Fruit fly (Drosophila melanogaster) whole organism, wandering third instar larva: ENCODE measurements around the gene Mettl2.

Source experiments
- Abd-B ChIP-seq: fragments of >200 bp; optimal IDR thresholded peaks from 2 replicates; lab custom pipeline; 2017; ENCODE audit warnings: missing biosample characterization, missing genetic modification characterization
- CG32264 ChIP-seq: fragments of 200-800 bp; sonication (Bioruptor generic); optimal IDR thresholded peaks from 2 replicates; lab custom pipeline; 2016; ENCODE audit warnings: missing biosample characterization, missing genetic modification characterization
- CG9705 ChIP-seq: fragments of 200-800 bp; sonication (Bioruptor generic); optimal IDR thresholded peaks from 2 replicates; lab custom pipeline; 2018; ENCODE audit warnings: missing biosample characterization, mild to moderate bottlenecking, missing genetic modification characterization
- CrebA ChIP-seq: fragments of 200-800 bp; sonication (Bioruptor generic); optimal IDR thresholded peaks from 2 replicates; lab custom pipeline; 2016; ENCODE audit warnings: missing biosample characterization, mild to moderate bottlenecking, missing genetic modification characterization, borderline replicate concordance
- Dfd ChIP-seq: fragments of >200 bp; optimal IDR thresholded peaks from 2 replicates; lab custom pipeline; 2017; ENCODE audit warnings: missing biosample characterization, missing genetic modification characterization
- Dif ChIP-seq: fragments of 200-275, 200-300 bp; sonication (Bioruptor generic); optimal IDR thresholded peaks from 2 replicates; lab custom pipeline; 2018; ENCODE audit warnings: missing biosample characterization, missing genetic modification characterization; ENCODE audit not compliant: partially characterized antibody
- GATAd ChIP-seq: sonication (Bioruptor generic); optimal IDR thresholded peaks from 2 replicates; lab custom pipeline; 2016; ENCODE audit warnings: missing biosample characterization, missing genetic modification characterization
- HLH106 ChIP-seq: fragments of 200-800 bp; optimal IDR thresholded peaks from 3 replicates; lab custom pipeline; 2019; ENCODE audit warnings: missing biosample characterization, mild to moderate bottlenecking, missing genetic modification characterization, moderate library complexity
- Hnf4 ChIP-seq: fragments of 200-800 bp; sonication (Bioruptor generic); optimal IDR thresholded peaks from 2 replicates; lab custom pipeline; 2016; ENCODE audit warnings: missing biosample characterization, mild to moderate bottlenecking, missing genetic modification characterization
- Hr78 ChIP-seq: fragments of >200 bp; optimal IDR thresholded peaks from 2 replicates; lab custom pipeline; 2017; ENCODE audit warnings: missing biosample characterization, missing genetic modification characterization
- Hr83 ChIP-seq: fragments of 200-300 bp; sonication (Bioruptor generic); optimal IDR thresholded peaks from 2 replicates; lab custom pipeline; 2016; ENCODE audit warnings: missing biosample characterization, mild to moderate bottlenecking, missing genetic modification characterization, moderate library complexity; ENCODE audit not compliant: poor library complexity, severe bottlenecking
- Jra ChIP-seq: sonication (Bioruptor generic); optimal IDR thresholded peaks from 2 replicates; lab custom pipeline; 2016; ENCODE audit warnings: missing biosample characterization, missing genetic modification characterization
- Mio ChIP-seq: sonication (Bioruptor generic); optimal IDR thresholded peaks from 2 replicates; lab custom pipeline; 2016; ENCODE audit warnings: missing biosample characterization, missing genetic modification characterization
- Myc ChIP-seq: fragments of >200 bp; optimal IDR thresholded peaks from 2 replicates; lab custom pipeline; 2017
- N ChIP-seq: fragments of >200 bp; optimal IDR thresholded peaks from 2 replicates; lab custom pipeline; 2018; ENCODE audit warnings: missing biosample characterization, missing external identifiers, missing genetic modification characterization
- OdsH ChIP-seq: fragments of 200-800 bp; sonication (Bioruptor generic); optimal IDR thresholded peaks from 2 replicates; lab custom pipeline; 2016; ENCODE audit warnings: missing biosample characterization, mild to moderate bottlenecking, missing genetic modification characterization
- Rel ChIP-seq, 2 experiments: fragments of 200-800 bp; sonication (Bioruptor generic) in 1 of 2; optimal IDR thresholded peaks; 2 replicates in 1 of 2; 3 replicates in 1 of 2; lab custom pipeline; 2016 to 2019; ENCODE audit warnings: mild to moderate bottlenecking in 2 of 2, missing biosample characterization in 2 of 2, missing genetic modification characterization in 2 of 2, moderate library complexity in 1 of 2
- Sp1 ChIP-seq: fragments of 200-800 bp; sonication (Bioruptor generic); optimal IDR thresholded peaks from 3 replicates; lab custom pipeline; 2019; ENCODE audit warnings: missing biosample characterization, mild to moderate bottlenecking, missing genetic modification characterization, moderate library complexity
- Vsx2 ChIP-seq: fragments of 200-300, 225-300 bp; sonication (Bioruptor generic); optimal IDR thresholded peaks from 2 replicates; lab custom pipeline; 2018; ENCODE audit warnings: missing biosample characterization, missing genetic modification characterization; ENCODE audit not compliant: partially characterized antibody
- br ChIP-seq: fragments of 200-800 bp; sonication (Bioruptor generic); optimal IDR thresholded peaks from 2 replicates; lab custom pipeline; 2016; ENCODE audit warnings: missing biosample characterization, missing genetic modification characterization
- brk ChIP-seq: fragments of 200-800 bp; sonication (Bioruptor generic); optimal IDR thresholded peaks from 2 replicates; lab custom pipeline; 2016; ENCODE audit warnings: missing biosample characterization, mild to moderate bottlenecking, missing genetic modification characterization
- dl ChIP-seq, 2 experiments: fragments of 175-275, 200-275 bp in 1 of 2; fragments of 200-275 bp in 1 of 2; sonication (Bioruptor generic); optimal IDR thresholded peaks; lab custom pipeline; 2018; ENCODE audit warnings: mild to moderate bottlenecking in 2 of 2, missing biosample characterization in 2 of 2, missing genetic modification characterization in 2 of 2, moderate library complexity in 2 of 2; ENCODE audit not compliant: partially characterized antibody in 2 of 2, insufficient read depth in 1 of 2
- dmrt93B ChIP-seq: fragments of 200-800 bp; sonication (Bioruptor generic); optimal IDR thresholded peaks from 2 replicates; lab custom pipeline; 2018; ENCODE audit warnings: missing biosample characterization, mild to moderate bottlenecking, missing genetic modification characterization
- dsf ChIP-seq: sonication (Bioruptor generic); optimal IDR thresholded peaks from 2 replicates; lab custom pipeline; 2016; ENCODE audit warnings: missing biosample characterization, missing genetic modification characterization, borderline replicate concordance
- ey ChIP-seq: fragments of 200-800 bp; sonication (Bioruptor generic); optimal IDR thresholded peaks from 2 replicates; lab custom pipeline; 2016; ENCODE audit warnings: missing biosample characterization, missing genetic modification characterization
- foxo ChIP-seq, 2 experiments: fragments of 200-800 bp; sonication (Bioruptor generic); optimal IDR thresholded peaks; 2 replicates in 1 of 2; 3 replicates in 1 of 2; lab custom pipeline; 2016 to 2017; ENCODE audit warnings: missing biosample characterization in 2 of 2, missing genetic modification characterization in 2 of 2
- fru ChIP-seq: fragments of 200-800 bp; sonication (Bioruptor generic); optimal IDR thresholded peaks from 3 replicates; lab custom pipeline; 2016; ENCODE audit warnings: missing biosample characterization, mild to moderate bottlenecking, missing genetic modification characterization
- h ChIP-seq: fragments of 200-800 bp; sonication (Bioruptor generic); optimal IDR thresholded peaks from 3 replicates; lab custom pipeline; 2016; ENCODE audit warnings: missing biosample characterization, mild to moderate bottlenecking, missing genetic modification characterization
- jim ChIP-seq: fragments of 175-275, 200-325 bp; sonication (Bioruptor generic); optimal IDR thresholded peaks from 2 replicates; lab custom pipeline; 2016; ENCODE audit warnings: missing biosample characterization, mild to moderate bottlenecking, missing genetic modification characterization
- lola ChIP-seq: fragments of >200 bp; optimal IDR thresholded peaks from 2 replicates; lab custom pipeline; 2017; ENCODE audit warnings: missing biosample characterization, missing genetic modification characterization
- pan ChIP-seq: fragments of >200 bp; optimal IDR thresholded peaks from 2 replicates; lab custom pipeline; 2017
- psq ChIP-seq: fragments of 200-800 bp; sonication (Bioruptor generic); optimal IDR thresholded peaks from 3 replicates; lab custom pipeline; 2017; ENCODE audit warnings: missing biosample characterization, mild to moderate bottlenecking, missing genetic modification characterization, moderate library complexity
- rgr ChIP-seq: fragments of 200-800 bp; sonication (Bioruptor generic); optimal IDR thresholded peaks from 3 replicates; lab custom pipeline; 2016; ENCODE audit warnings: missing biosample characterization, mild to moderate bottlenecking, missing genetic modification characterization
- sage ChIP-seq: fragments of 200-800 bp; sonication (Bioruptor generic); optimal IDR thresholded peaks from 2 replicates; lab custom pipeline; 2016; ENCODE audit warnings: missing biosample characterization, mild to moderate bottlenecking, missing genetic modification characterization
- sv ChIP-seq: fragments of 200-800 bp; sonication (Bioruptor generic); optimal IDR thresholded peaks from 3 replicates; lab custom pipeline; 2016; ENCODE audit warnings: missing biosample characterization, missing genetic modification characterization
- tai ChIP-seq: sonication (Bioruptor generic); optimal IDR thresholded peaks from 2 replicates; lab custom pipeline; 2016; ENCODE audit warnings: missing biosample characterization, missing genetic modification characterization
- usp ChIP-seq: fragments of >200 bp; optimal IDR thresholded peaks from 2 replicates; lab custom pipeline; 2017; ENCODE audit warnings: missing biosample characterization, missing genetic modification characterization
- woc ChIP-seq: sonication (Bioruptor generic); optimal IDR thresholded peaks from 2 replicates; lab custom pipeline; 2016; ENCODE audit warnings: missing biosample characterization, mild to moderate bottlenecking, missing genetic modification characterization

Gene Mettl2

dm6 chr3L:1637652-1638051 is 1.4 kb downstream of the Mettl2 start, which contains the start of gene nSyb:
TSS of gene nSyb (minus strand) at chr3L:1637752.
- no peak for TF ChIP-seq Hr78 (GFP tag; lab: Kevin White, UChicago)
- no peak for TF ChIP-seq OdsH (GFP tag; lab: Kevin White, UChicago)
- TF ChIP-seq lola, result no peak

dm6 chr3L:1636886-1637285 is 2.1 kb downstream of the Mettl2 start:
- TF ChIP-seq Dfd (no peak), CG32264 (no peak), N (GFP tag; lab: Kevin White, UChicago) (no peak), Sp1 (GFP tag; lab: Kevin White, UChicago) (no peak), dmrt93B (GFP tag; lab: Kevin White, UChicago) (no peak), br (GFP tag; lab: Kevin White, UChicago) (no peak), HLH106 (tag; lab: Kevin White, UChicago) (no peak), Myc (lab: Kevin White, UChicago) (no peak), tai (no peak)

dm6 chr3L:1629064-1629777 is 9.8 kb downstream of the Mettl2 start, which contains the start of gene GC:
TSS of gene GC (minus strand) at chr3L:1629301.
- no peak for TF ChIP-seq Hr78 (GFP tag; lab: Kevin White, UChicago)
- TF ChIP-seq CG32264, result no peak
- no peak for TF ChIP-seq dmrt93B (GFP tag; lab: Kevin White, UChicago)
- no peak for TF ChIP-seq lola
- no peak for TF ChIP-seq Mio (GFP tag; lab: Kevin White, UChicago)
- TF ChIP-seq N (GFP tag; lab: Kevin White, UChicago), result no peak
- TF ChIP-seq GATAd, result no peak
- TF ChIP-seq foxo (GFP tag; optimal IDR thresholded peaks at IDR 0.05; lab: Kevin White, UChicago), result peak in 1 of 2 experiments; percentile 17
- TF ChIP-seq Jra (GFP tag; lab: Kevin White, UChicago), result no peak
- no peak for TF ChIP-seq HLH106 (tag; lab: Kevin White, UChicago)
- TF ChIP-seq dsf (GFP tag; lab: Kevin White, UChicago), result no peak
- TF ChIP-seq br (GFP tag; lab: Kevin White, UChicago), result no peak
- no peak for TF ChIP-seq woc
- TF ChIP-seq OdsH (GFP tag; lab: Kevin White, UChicago), result peak; percentile 6
- TF ChIP-seq Dif (GFP tag; lab: Kevin White, UChicago), result peak; percentile 29
- TF ChIP-seq Abd-B (GFP tag; lab: Kevin White, UChicago), result no peak
- TF ChIP-seq Myc (lab: Kevin White, UChicago), result no peak
- peak; percentile 9 for TF ChIP-seq rgr (GFP tag; lab: Kevin White, UChicago)
- no peak for TF ChIP-seq sage (GFP tag; lab: Kevin White, UChicago)
- no peak for TF ChIP-seq h (GFP tag; lab: Kevin White, UChicago)
- TF ChIP-seq ey, result peak; percentile 43
- TF ChIP-seq Rel (GFP tag; optimal IDR thresholded peaks at IDR 0.05; lab: Kevin White, UChicago), result no peak
- no peak for TF ChIP-seq Rel (tag; optimal IDR thresholded peaks at IDR 0.05; lab: Kevin White, UChicago)
- no peak for TF ChIP-seq fru (GFP tag; lab: Kevin White, UChicago)
- no peak for TF ChIP-seq usp (GFP tag; lab: Kevin White, UChicago)
- peak; percentile 41 for TF ChIP-seq Vsx2
- no peak for TF ChIP-seq CG9705
- no peak for TF ChIP-seq Hnf4 (GFP tag; lab: Kevin White, UChicago)
- no peak for TF ChIP-seq Sp1 (GFP tag; lab: Kevin White, UChicago)
- TF ChIP-seq dl (GFP tag; optimal IDR thresholded peaks at IDR 0.05; lab: Kevin White, UChicago; ENCODE audit: insufficient read depth in 1 of 2, partially characterized antibody in 2 of 2), result no peak
- no peak for TF ChIP-seq Hr83 (GFP tag; lab: Kevin White, UChicago)
- TF ChIP-seq pan (lab: Kevin White, UChicago), result no peak
- no peak for TF ChIP-seq Dfd
- TF ChIP-seq tai, result no peak
- no peak for TF ChIP-seq jim (GFP tag; lab: Kevin White, UChicago)
- no peak for TF ChIP-seq brk (GFP tag; lab: Kevin White, UChicago)
- TF ChIP-seq CrebA, result no peak
- TF ChIP-seq sv, result no peak
- TF ChIP-seq psq (GFP tag; lab: Kevin White, UChicago), result no peak
- TF ChIP-seq, all 38 proteins: peak for 6
